Fruit fly (Drosophila melanogaster) whole organism, prepupa: ENCODE measurements around the gene CG12402.

ENCODE experiments used
- Blimp-1 ChIP-seq: fragments of 200-800 bp; sonication (Bioruptor generic); optimal IDR thresholded peaks from 3 replicates; lab custom pipeline; 2017; ENCODE audit warnings: missing biosample characterization, missing genetic modification characterization, mild to moderate bottlenecking, moderate library complexity, missing genetic modification reagents
- CG11902 ChIP-seq: fragments of 200-800 bp; sonication (Bioruptor generic); optimal IDR thresholded peaks from 3 replicates; lab custom pipeline; 2016; ENCODE audit warnings: missing biosample characterization, missing genetic modification characterization
- CG1621 ChIP-seq: fragments of 200-800 bp; sonication (Bioruptor generic); optimal IDR thresholded peaks from 3 replicates; lab custom pipeline; 2018; ENCODE audit warnings: missing biosample characterization, mild to moderate bottlenecking, missing genetic modification characterization
- CG16779 ChIP-seq: fragments of 200-800 bp; sonication (Bioruptor generic); optimal IDR thresholded peaks from 3 replicates; lab custom pipeline; 2017; ENCODE audit warnings: missing biosample characterization, mild to moderate bottlenecking, missing genetic modification characterization
- CG3032 ChIP-seq: fragments of 200-800 bp; optimal IDR thresholded peaks from 2 replicates; lab custom pipeline; 2019; ENCODE audit warnings: missing biosample characterization, mild to moderate bottlenecking, missing genetic modification characterization, moderate library complexity
- CG32006 ChIP-seq: fragments of 200-800 bp; sonication (Bioruptor generic); optimal IDR thresholded peaks from 3 replicates; lab custom pipeline; 2017; ENCODE audit warnings: missing biosample characterization, mild to moderate bottlenecking, missing genetic modification characterization
- CG34406 ChIP-seq: fragments of 200-800 bp; sonication (Bioruptor generic); optimal IDR thresholded peaks from 3 replicates; lab custom pipeline; 2016; ENCODE audit warnings: missing biosample characterization, missing genetic modification characterization
- CG3919 ChIP-seq: fragments of 200-800 bp; sonication (Bioruptor generic); optimal IDR thresholded peaks from 3 replicates; lab custom pipeline; 2016; ENCODE audit warnings: missing biosample characterization, missing genetic modification characterization
- CG6792 ChIP-seq: fragments of 200-800 bp; sonication (Bioruptor generic); optimal IDR thresholded peaks from 3 replicates; lab custom pipeline; 2016; ENCODE audit warnings: missing biosample characterization, missing genetic modification characterization
- CG7368 ChIP-seq: fragments of 200-800 bp; sonication (Bioruptor generic); optimal IDR thresholded peaks from 3 replicates; lab custom pipeline; 2016; ENCODE audit warnings: missing biosample characterization, missing genetic modification characterization
- CG8319 ChIP-seq: fragments of 200-800 bp; sonication (Bioruptor generic); optimal IDR thresholded peaks from 3 replicates; lab custom pipeline; 2016; ENCODE audit warnings: missing biosample characterization, missing genetic modification characterization
- Eip78C ChIP-seq: fragments of 200-800 bp; sonication (Bioruptor generic); peaks from one replicate; lab custom pipeline; 2016; ENCODE audit warnings: missing biosample characterization, missing genetic modification characterization
- Gug ChIP-seq: fragments of 200-800 bp; sonication (Bioruptor generic); IDR thresholded peaks from 2 replicates; pipeline ENCODE4 v1.3.6; 2022; ENCODE audit warnings: missing biosample characterization, missing genetic modification characterization
- Hr39 ChIP-seq: fragments of 200-800 bp; sonication (Bioruptor generic); optimal IDR thresholded peaks from 2 replicates; lab custom pipeline; 2016; ENCODE audit warnings: missing biosample characterization, missing genetic modification characterization
- OdsH ChIP-seq: fragments of 200-800 bp; sonication (Bioruptor generic); optimal IDR thresholded peaks from 3 replicates; lab custom pipeline; 2016; ENCODE audit warnings: missing biosample characterization, missing genetic modification characterization
- Sox102F ChIP-seq: fragments of 200-800 bp; sonication (Bioruptor generic); optimal IDR thresholded peaks from 2 replicates; lab custom pipeline; 2016; ENCODE audit warnings: missing biosample characterization, mild to moderate bottlenecking, missing genetic modification characterization
- Sox15 ChIP-seq: fragments of 200-800 bp; sonication (Bioruptor generic); optimal IDR thresholded peaks from 3 replicates; lab custom pipeline; 2016; ENCODE audit warnings: missing biosample characterization, missing genetic modification characterization
- achi ChIP-seq: fragments of 200-800 bp; sonication (Bioruptor generic); optimal IDR thresholded peaks from 3 replicates; lab custom pipeline; 2016; ENCODE audit warnings: missing biosample characterization, missing genetic modification characterization
- acj6 ChIP-seq: fragments of 200-800 bp; sonication (Bioruptor generic); optimal IDR thresholded peaks from 3 replicates; lab custom pipeline; 2016; ENCODE audit warnings: missing biosample characterization, missing genetic modification characterization
- cyc ChIP-seq: fragments of 200-800 bp; sonication (Bioruptor generic); optimal IDR thresholded peaks from 3 replicates; lab custom pipeline; 2016; ENCODE audit warnings: missing biosample characterization, missing genetic modification characterization
- eg ChIP-seq: fragments of 200-800 bp; sonication (Bioruptor generic); IDR thresholded peaks from 3 replicates; pipeline ENCODE4 v1.3.6; 2022; ENCODE audit warnings: missing biosample characterization, missing genetic modification characterization
- fd59A ChIP-seq: fragments of 200-800 bp; sonication (Bioruptor generic); optimal IDR thresholded peaks from 2 replicates; lab custom pipeline; 2017; ENCODE audit warnings: missing biosample characterization, mild to moderate bottlenecking, missing genetic modification characterization, missing genetic modification reagents
- fkh ChIP-seq: fragments of 200-800 bp; sonication (Bioruptor generic); optimal IDR thresholded peaks from 3 replicates; lab custom pipeline; 2017; ENCODE audit warnings: missing biosample characterization, mild to moderate bottlenecking, missing genetic modification characterization, moderate library complexity
- net ChIP-seq: fragments of 200-800 bp; sonication (Bioruptor generic); optimal IDR thresholded peaks from 3 replicates; lab custom pipeline; 2016; ENCODE audit warnings: missing biosample characterization, missing genetic modification characterization
- ss ChIP-seq, 2 experiments: fragments of 200-800 bp; sonication (Bioruptor generic); optimal IDR thresholded peaks; 2 replicates in 1 of 2; 3 replicates in 1 of 2; lab custom pipeline; 2017 to 2018; ENCODE audit warnings: mild to moderate bottlenecking in 2 of 2, missing biosample characterization in 2 of 2, missing genetic modification characterization in 2 of 2, moderate library complexity in 1 of 2
- svp ChIP-seq: fragments of 200-800 bp; sonication (Bioruptor generic); peaks from one replicate; lab custom pipeline; 2016; ENCODE audit warnings: missing biosample characterization, missing genetic modification characterization
- topi ChIP-seq: fragments of 200-800 bp; sonication (Bioruptor generic); optimal IDR thresholded peaks from 3 replicates; lab custom pipeline; 2016; ENCODE audit warnings: missing biosample characterization, missing genetic modification characterization
- vri ChIP-seq: fragments of 200-800 bp; sonication (Bioruptor generic); optimal IDR thresholded peaks from 3 replicates; lab custom pipeline; 2016; ENCODE audit warnings: missing biosample characterization, mild to moderate bottlenecking, missing genetic modification characterization

The CG12402 gene

DNA sequence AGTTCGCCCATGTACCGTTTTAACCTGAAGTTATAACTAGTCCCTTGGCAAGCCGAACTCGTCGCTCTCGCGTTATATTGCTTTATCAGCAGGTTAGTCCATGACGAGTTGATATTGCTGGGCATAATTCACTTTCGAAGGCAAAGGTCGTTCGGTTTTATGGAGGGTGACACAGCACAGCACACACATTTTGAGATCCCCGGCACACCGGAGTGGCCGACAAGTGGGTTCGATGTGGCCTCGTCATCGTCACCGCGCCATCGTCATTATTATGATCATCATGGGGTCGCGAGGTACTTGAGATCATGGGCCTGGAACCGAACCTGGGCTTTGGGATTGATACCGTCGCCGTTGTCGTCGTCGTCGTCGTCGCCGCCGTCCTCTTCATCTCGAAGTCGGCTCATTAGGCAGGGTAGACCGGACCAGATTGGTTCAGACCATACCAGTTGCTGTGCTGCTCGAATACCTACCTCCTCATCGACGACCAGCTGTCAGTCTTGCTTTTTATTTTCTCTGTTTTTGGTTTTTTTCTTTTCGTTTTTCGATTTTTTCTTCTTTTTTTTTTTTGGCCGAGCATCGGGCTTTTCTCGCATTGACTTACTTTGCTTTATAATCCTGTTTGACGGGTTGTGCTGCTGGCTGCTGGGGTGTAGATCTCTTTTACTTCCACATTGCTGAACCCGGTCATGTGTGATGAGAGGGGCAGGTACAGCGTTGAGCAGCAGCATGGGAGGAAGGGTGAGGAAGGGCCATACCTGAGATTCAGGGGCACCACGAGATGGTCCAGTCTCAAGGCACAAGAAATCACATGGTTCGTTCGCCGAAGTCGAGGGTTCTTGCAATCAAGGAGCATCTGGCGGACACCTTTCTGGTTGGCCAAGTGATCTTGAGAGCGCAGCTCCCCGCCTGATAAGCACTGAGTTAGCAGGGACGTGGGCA lies 46.8 kb downstream of the CG12402 start (continued):
- TF ChIP-seq CG3032 (tag; lab: Kevin White, UChicago) (peak; percentile 60), Hr39 (GFP tag; lab: Kevin White, UChicago) (no peak), cyc (GFP tag; lab: Kevin White, UChicago) (no peak), vri (GFP tag; lab: Kevin White, UChicago) (peak; percentile 88), topi (GFP tag; lab: Kevin White, UChicago) (peak; percentile 11), CG6792 (peak; percentile 70), fd59A (GFP tag; lab: Kevin White, UChicago) (peak; percentile 42), OdsH (GFP tag; lab: Kevin White, UChicago) (peak; percentile 57), CG8319 (GFP tag; lab: Kevin White, UChicago) (peak; percentile 43), CG11902 (GFP tag; lab: Kevin White, UChicago) (no peak), ss (GFP tag; optimal IDR thresholded peaks at IDR 0.05; lab: Kevin White, UChicago) (peak; percentile 98 to 99), net (GFP tag; lab: Kevin White, UChicago) (peak; percentile 94), Sox15 (no peak), achi (peak; percentile 79), CG3919 (GFP tag; lab: Kevin White, UChicago) (peak; percentile 76), Eip78C (GFP tag; lab: Kevin White, UChicago) (peak; percentile 90), CG32006 (peak; percentile 31), CG1621 (peak; percentile 92), Sox102F (GFP tag; lab: Kevin White, UChicago) (peak; percentile 66)

DNA sequence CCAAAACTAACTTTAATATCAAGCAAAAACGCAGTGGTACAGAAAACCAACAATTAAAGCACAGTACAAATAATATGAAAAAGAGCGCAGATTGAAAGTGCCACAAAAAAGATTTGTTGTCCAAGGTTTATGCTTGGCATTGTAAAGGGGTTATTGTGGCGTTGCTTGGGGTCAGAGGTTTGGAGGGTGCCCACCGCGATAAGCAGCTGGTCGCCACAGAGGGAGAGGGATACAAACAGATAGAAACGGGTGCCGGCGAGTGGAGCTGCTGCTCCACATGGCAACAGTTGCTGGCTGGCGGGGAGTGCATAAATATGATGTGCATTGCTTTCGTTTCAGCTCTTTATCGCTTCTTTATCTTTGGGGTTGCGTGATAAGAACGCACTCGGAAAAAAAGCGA lies 47.7 kb downstream of the CG12402 start:
- no peak for TF ChIP-seq Gug (GFP tag; lab: Robert Waterston, UW)
- no peak for TF ChIP-seq CG3919 (GFP tag; lab: Kevin White, UChicago)
- TF ChIP-seq eg = no peak
- no peak for TF ChIP-seq Blimp-1 (GFP tag; lab: Kevin White, UChicago)
- no peak for TF ChIP-seq CG6792
- TF ChIP-seq acj6 = no peak
- peak; percentile 9 for TF ChIP-seq vri (GFP tag; lab: Kevin White, UChicago)
- TF ChIP-seq svp (GFP tag; lab: Kevin White, UChicago) = peak; percentile 86
- no peak for TF ChIP-seq CG7368 (GFP tag; lab: Kevin White, UChicago)
- TF ChIP-seq CG34406 (GFP tag; lab: Kevin White, UChicago) = no peak

DNA sequence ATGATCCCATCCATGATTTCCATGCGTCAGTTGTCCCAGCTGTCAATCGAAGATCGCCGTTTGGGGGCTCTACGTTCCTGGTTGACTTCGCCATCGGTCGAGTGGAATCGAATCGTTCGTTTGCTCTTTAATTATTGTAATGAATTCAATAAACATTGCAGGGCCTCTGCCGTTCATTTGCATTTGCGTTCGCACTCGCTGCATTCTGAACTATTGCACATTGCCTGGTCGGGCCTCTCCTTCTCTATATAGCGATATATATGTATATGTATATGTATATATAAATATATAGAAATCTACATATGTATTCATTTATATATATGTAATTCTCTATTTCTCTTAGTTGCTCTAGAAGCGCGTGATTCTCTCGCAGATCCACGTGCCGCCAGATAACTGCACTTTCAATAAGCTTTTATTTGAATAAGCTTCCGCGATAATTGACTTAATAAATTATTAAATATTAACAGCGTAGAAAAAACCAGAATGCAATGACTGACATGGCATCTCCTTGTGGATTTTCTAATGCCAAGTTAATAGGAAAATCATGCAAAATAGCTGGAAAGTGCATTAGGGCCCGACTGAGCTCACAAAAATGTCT lies 48.3 kb downstream of the CG12402 start:
- no peak for TF ChIP-seq CG16779 (tag; lab: Kevin White, UChicago)
- TF ChIP-seq Eip78C (GFP tag; lab: Kevin White, UChicago) = peak; percentile 21

DNA sequence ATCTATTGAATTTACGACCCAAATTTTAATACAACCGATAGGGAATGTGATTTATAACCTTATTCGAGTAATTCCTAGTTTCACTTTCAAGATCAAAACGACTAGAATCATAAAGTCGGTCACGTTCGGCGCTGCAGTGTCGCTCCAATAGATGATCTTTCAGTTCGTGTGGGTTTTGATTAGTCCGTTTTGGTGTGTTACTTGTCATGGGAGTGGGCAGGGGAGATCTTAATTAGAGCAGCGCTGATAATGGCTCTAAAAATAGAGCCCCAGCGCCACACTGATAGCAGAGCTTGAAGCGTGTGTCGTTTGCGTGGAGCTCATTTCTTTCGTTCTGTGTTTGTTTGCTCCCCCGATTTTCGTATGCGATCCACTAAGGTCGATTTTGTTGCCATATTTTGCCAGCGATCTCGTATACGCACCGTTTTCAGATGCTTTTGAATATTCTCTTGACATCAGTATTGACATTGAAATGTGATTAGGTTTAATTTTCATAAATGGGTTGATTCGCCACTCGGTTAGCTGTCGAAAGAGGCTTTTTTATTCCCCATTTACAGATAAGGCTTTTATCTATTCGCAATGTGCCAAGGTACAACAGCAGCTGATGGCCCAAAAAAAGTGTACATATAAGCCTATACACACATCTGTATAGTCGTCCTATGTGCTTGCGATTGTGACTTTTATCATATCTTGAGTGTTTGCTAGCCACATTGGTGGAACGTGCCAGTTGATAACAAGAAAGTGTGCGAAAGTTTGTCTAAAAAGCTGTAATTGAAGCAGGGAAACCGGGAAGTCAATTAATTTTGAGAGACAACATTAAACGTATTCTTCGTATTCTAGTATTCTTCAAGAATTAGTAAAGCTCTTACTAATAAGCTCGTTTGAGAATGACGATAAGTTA lies 49.3 kb downstream of the CG12402 start:
- TF ChIP-seq Gug (GFP tag; lab: Robert Waterston, UW) (no peak), CG34406 (GFP tag; lab: Kevin White, UChicago) (no peak), fkh (peak; percentile 53)
- TF ChIP-seq, all 60 proteins: peak for 1
